Fruit fly (Drosophila melanogaster) whole organism, embryonic: Measurements from ENCODE around the gene CG3117.
A peak's percentile ranks its signal among the peaks of the same experiment; 100 is the strongest.

Source experiments
- Adf1 ChIP-seq: fragments of 200-800 bp; sonication (Bioruptor generic); IDR thresholded peaks from 2 replicates; pipeline ENCODE4 v1.3.6; 2022; ENCODE audit warnings: missing biosample characterization, missing genetic modification characterization
- Blimp-1 ChIP-seq: fragments of 200-800 bp; sonication (Bioruptor generic); optimal IDR thresholded peaks from 3 replicates; lab custom pipeline; 2018; ENCODE audit warnings: missing biosample characterization, missing genetic modification characterization, mild to moderate bottlenecking, moderate library complexity, missing genetic modification reagents
- CG10321 ChIP-seq: fragments of 200-800 bp; sonication (Bioruptor generic); IDR thresholded peaks from 2 replicates; pipeline ENCODE4 v1.3.6; 2022; ENCODE audit warnings: missing biosample characterization, missing genetic modification characterization
- CG14441 ChIP-seq: fragments of 200-800 bp; sonication (Bioruptor generic); IDR thresholded peaks from 2 replicates; pipeline ENCODE4 v1.3.6; 2022; ENCODE audit warnings: missing biosample characterization, missing genetic modification characterization
- CG15011 ChIP-seq: fragments of 200-800 bp; sonication (Bioruptor generic); optimal IDR thresholded peaks from 3 replicates; lab custom pipeline; 2018; ENCODE audit warnings: missing biosample characterization, mild to moderate bottlenecking, missing genetic modification characterization
- CG16863 ChIP-seq: fragments of 200-800 bp; sonication (Bioruptor generic); optimal IDR thresholded peaks from 3 replicates; lab custom pipeline; 2016; ENCODE audit warnings: missing biosample characterization, missing genetic modification characterization
- CG1832 ChIP-seq: fragments of 200-800 bp; sonication (Bioruptor generic); optimal IDR thresholded peaks from 2 replicates; lab custom pipeline; 2017; ENCODE audit warnings: missing biosample characterization, mild to moderate bottlenecking, missing genetic modification characterization, inconsistent platforms
- CG32767 ChIP-seq: fragments of 200-800 bp; sonication (Bioruptor generic); IDR thresholded peaks from 2 replicates; pipeline ENCODE4 v1.3.6; 2022; ENCODE audit warnings: missing biosample characterization, missing genetic modification characterization
- CG34422 ChIP-seq: fragments of 200-800 bp; sonication (Bioruptor generic); IDR thresholded peaks from 3 replicates; pipeline ENCODE4 v1.3.6; 2022; ENCODE audit warnings: missing biosample characterization, missing genetic modification characterization
- CG7745 ChIP-seq: fragments of 200-800 bp; sonication (Bioruptor generic); optimal IDR thresholded peaks from 2 replicates; lab custom pipeline; 2018; ENCODE audit warnings: missing biosample characterization, mild to moderate bottlenecking, missing genetic modification characterization, moderate library complexity
- CG7963 ChIP-seq: fragments of 200-800 bp; sonication (Bioruptor generic); IDR thresholded peaks from 3 replicates; pipeline ENCODE4 v1.3.6; 2022; ENCODE audit warnings: missing biosample characterization, missing genetic modification characterization; ENCODE audit not compliant: partially characterized antibody
- CG9609 ChIP-seq: fragments of 200-800 bp; sonication (Bioruptor generic); optimal IDR thresholded peaks from 3 replicates; lab custom pipeline; 2016; ENCODE audit warnings: missing biosample characterization, missing genetic modification characterization
- CG9932 ChIP-seq: fragments of 200-800 bp; sonication (Bioruptor generic); IDR thresholded peaks from 2 replicates; pipeline ENCODE4 v1.3.6; 2022; ENCODE audit warnings: missing biosample characterization, missing genetic modification characterization
- Camta ChIP-seq: fragments of 200-800 bp; sonication (Bioruptor generic); optimal IDR thresholded peaks from 2 replicates; lab custom pipeline; 2016; ENCODE audit warnings: missing biosample characterization, missing genetic modification characterization
- Deaf1 ChIP-seq: fragments of 200-800 bp; optimal IDR thresholded peaks from 3 replicates; lab custom pipeline; 2019; ENCODE audit warnings: missing biosample characterization, mild to moderate bottlenecking, missing genetic modification characterization, moderate library complexity
- Dfd ChIP-seq, 2 experiments: fragments of >200 bp; optimal IDR thresholded peaks; 2 replicates each; lab custom pipeline; 2017; ENCODE audit warnings: missing biosample characterization in 2 of 2, missing genetic modification characterization in 2 of 2
- Dll ChIP-seq: fragments of 200-800 bp; sonication (Bioruptor generic); IDR thresholded peaks from 4 replicates; pipeline ENCODE4 v1.3.6; 2022; ENCODE audit warnings: missing biosample characterization, missing genetic modification characterization; ENCODE audit not compliant: partially characterized antibody
- Drgx ChIP-seq: fragments of 200-800 bp; sonication (Bioruptor generic); IDR thresholded peaks from 2 replicates; pipeline ENCODE4 v1.3.6; 2022; ENCODE audit warnings: missing biosample characterization, missing genetic modification characterization
- HmgD ChIP-seq: fragments of 200-800 bp; sonication (Bioruptor generic); optimal IDR thresholded peaks from 3 replicates; lab custom pipeline; 2016; ENCODE audit warnings: missing biosample characterization, missing genetic modification characterization
- Hr51 ChIP-seq, 2 experiments: fragments of 200-800 bp; sonication (Bioruptor generic); optimal IDR thresholded peaks; 2 replicates in 1 of 2; 3 replicates in 1 of 2; lab custom pipeline; 2016 to 2018; ENCODE audit warnings: missing biosample characterization in 2 of 2, missing genetic modification characterization in 2 of 2, mild to moderate bottlenecking in 1 of 2, moderate library complexity in 1 of 2
- Med ChIP-seq: fragments of 200-800 bp; sonication (Bioruptor generic); peaks from one replicate; lab custom pipeline; 2016; ENCODE audit warnings: missing biosample characterization, missing genetic modification characterization, mild to moderate bottlenecking, inconsistent platforms, moderate library complexity
- Neu2 ChIP-seq: fragments of 200-800 bp; sonication (Bioruptor generic); optimal IDR thresholded peaks from 3 replicates; lab custom pipeline; 2016; ENCODE audit warnings: missing biosample characterization, missing genetic modification characterization, borderline replicate concordance
- NfI ChIP-seq: fragments of 200-800 bp; sonication (Bioruptor generic); optimal IDR thresholded peaks from 3 replicates; lab custom pipeline; 2018; ENCODE audit warnings: missing biosample characterization, mild to moderate bottlenecking, missing genetic modification characterization, moderate library complexity
- Opbp ChIP-seq: fragments of 200-800 bp; sonication (Bioruptor generic); IDR thresholded peaks from 3 replicates; pipeline ENCODE4 v1.3.6; 2022; ENCODE audit warnings: missing biosample characterization, missing genetic modification characterization; ENCODE audit not compliant: partially characterized antibody
- Sox102F ChIP-seq: fragments of 200-800 bp; sonication (Bioruptor generic); optimal IDR thresholded peaks from 2 replicates; lab custom pipeline; 2018; ENCODE audit warnings: missing biosample characterization, mild to moderate bottlenecking, missing genetic modification characterization, moderate library complexity
- Sry-β ChIP-seq: fragments of 200-800 bp; sonication (Bioruptor generic); optimal IDR thresholded peaks from 2 replicates; lab custom pipeline; 2018; ENCODE audit warnings: missing biosample characterization, mild to moderate bottlenecking, missing genetic modification characterization, moderate library complexity
- Taf1 ChIP-seq: fragments of 200-800 bp; sonication (Bioruptor generic); IDR thresholded peaks from 2 replicates; pipeline ENCODE4 v1.3.6; 2022; ENCODE audit warnings: missing biosample characterization, missing genetic modification characterization
- Tbp ChIP-seq: fragments of >200 bp; optimal IDR thresholded peaks from 2 replicates; lab custom pipeline; 2018; ENCODE audit warnings: missing biosample characterization, missing genetic modification characterization
- ash1 ChIP-seq: fragments of 200-800 bp; sonication (Bioruptor generic); optimal IDR thresholded peaks from 2 replicates; lab custom pipeline; 2018; ENCODE audit warnings: missing biosample characterization, mild to moderate bottlenecking, missing genetic modification characterization
- bbx ChIP-seq: fragments of 200-800 bp; sonication (Bioruptor generic); IDR thresholded peaks from 2 replicates; pipeline ENCODE4 v1.3.6; 2022; ENCODE audit warnings: missing biosample characterization, missing genetic modification characterization; ENCODE audit not compliant: partially characterized antibody
- bsh ChIP-seq, 2 experiments: fragments of 200-800 bp; sonication (Bioruptor generic); optimal IDR thresholded peaks; 2 replicates each; lab custom pipeline; 2017 to 2018; ENCODE audit warnings: mild to moderate bottlenecking in 2 of 2, missing biosample characterization in 2 of 2, missing genetic modification characterization in 2 of 2, moderate library complexity in 1 of 2
- caup ChIP-seq: fragments of 200-800 bp; sonication (Bioruptor generic); optimal IDR thresholded peaks from 3 replicates; lab custom pipeline; 2017; ENCODE audit warnings: missing biosample characterization, mild to moderate bottlenecking, missing genetic modification characterization, moderate library complexity; ENCODE audit not compliant: severe bottlenecking
- crc ChIP-seq: fragments of 200-800 bp; sonication (Bioruptor generic); optimal IDR thresholded peaks from 2 replicates; lab custom pipeline; 2016; ENCODE audit warnings: missing biosample characterization, missing genetic modification characterization
- da ChIP-seq: fragments of 200-800 bp; sonication (Bioruptor generic); optimal IDR thresholded peaks from 2 replicates; lab custom pipeline; 2016; ENCODE audit warnings: missing biosample characterization, missing genetic modification characterization
- dmrt99B ChIP-seq: fragments of 200-800 bp; sonication (Bioruptor generic); optimal IDR thresholded peaks from 2 replicates; lab custom pipeline; 2018; ENCODE audit warnings: missing biosample characterization, mild to moderate bottlenecking, missing genetic modification characterization, moderate library complexity
- ftz-f1 ChIP-seq: fragments of 200-800 bp; sonication (Bioruptor generic); optimal IDR thresholded peaks from 2 replicates; lab custom pipeline; 2016; ENCODE audit warnings: missing biosample characterization, missing genetic modification characterization
- hb ChIP-seq: fragments of 200-800 bp; sonication (Bioruptor generic); IDR thresholded peaks from 3 replicates; pipeline ENCODE4 v1.3.6; 2022; ENCODE audit warnings: missing biosample characterization, missing genetic modification characterization; ENCODE audit not compliant: partially characterized antibody
- her ChIP-seq: fragments of 200-800 bp; sonication (Bioruptor generic); optimal IDR thresholded peaks from 2 replicates; lab custom pipeline; 2016; ENCODE audit warnings: missing biosample characterization, missing genetic modification characterization
- ind ChIP-seq: fragments of 200-800 bp; sonication (Bioruptor generic); optimal IDR thresholded peaks from 3 replicates; lab custom pipeline; 2016; ENCODE audit warnings: missing biosample characterization, missing genetic modification characterization
- lmd ChIP-seq: fragments of 200-800 bp; sonication (Bioruptor generic); IDR thresholded peaks from 2 replicates; pipeline ENCODE4 v1.3.6; 2022; ENCODE audit warnings: missing biosample characterization, missing genetic modification characterization
- phol ChIP-seq: fragments of 200-800 bp; sonication (Bioruptor generic); optimal IDR thresholded peaks from 3 replicates; lab custom pipeline; 2018; ENCODE audit warnings: missing biosample characterization, mild to moderate bottlenecking, missing genetic modification characterization, moderate library complexity
- shn ChIP-seq: fragments of 200-800 bp; sonication (Bioruptor generic); optimal IDR thresholded peaks from 3 replicates; lab custom pipeline; 2016; ENCODE audit warnings: missing biosample characterization, missing genetic modification characterization
- twi ChIP-seq: fragments of 200-800 bp; optimal IDR thresholded peaks from 2 replicates; lab custom pipeline; 2019; ENCODE audit warnings: missing biosample characterization, mild to moderate bottlenecking, missing genetic modification characterization, moderate library complexity
- vvl ChIP-seq: fragments of 200-800 bp; sonication (Bioruptor generic); IDR thresholded peaks from 2 replicates; pipeline ENCODE4 v1.3.6; 2022; ENCODE audit warnings: missing biosample characterization, missing genetic modification characterization
- z ChIP-seq: fragments of 200-800 bp; sonication (Bioruptor generic); IDR thresholded peaks from 3 replicates; pipeline ENCODE4 v1.3.6; 2022; ENCODE audit warnings: missing biosample characterization, missing genetic modification characterization

The CG3117 gene

DNA sequence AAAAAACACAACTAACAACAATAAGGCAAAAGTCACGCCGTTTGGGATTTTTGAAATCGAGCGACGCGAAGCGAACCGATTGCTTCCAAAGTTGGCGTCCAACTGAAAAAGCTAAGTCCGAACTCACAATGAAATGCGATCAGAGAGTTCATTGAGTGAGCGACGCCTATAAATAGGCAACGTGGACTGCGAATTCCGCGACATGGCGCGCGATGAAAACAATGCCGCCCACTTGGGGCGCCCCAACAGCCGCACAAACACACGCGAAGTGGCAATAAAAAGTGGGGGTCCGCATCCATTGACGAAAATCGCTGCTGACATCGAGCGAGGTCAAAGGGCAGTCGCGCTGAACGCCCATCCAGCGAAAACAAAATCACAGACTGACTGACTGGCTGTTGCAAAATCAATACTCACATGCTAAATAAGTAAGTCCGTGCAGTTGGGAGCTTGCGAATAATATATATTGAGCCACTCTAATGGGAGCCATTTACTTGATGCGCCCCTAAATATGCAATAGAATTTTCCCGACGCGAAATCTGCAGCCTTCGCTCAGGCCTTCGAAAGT is 8.3 kb upstream of the CG3117 start (continued):
- TF ChIP-seq z: 0 out of 3 replicates have a peak, but pooled peaks have one; percentile 39
- peak; percentile 2 for TF ChIP-seq NfI (GFP tag; lab: Kevin White, UChicago)

DNA sequence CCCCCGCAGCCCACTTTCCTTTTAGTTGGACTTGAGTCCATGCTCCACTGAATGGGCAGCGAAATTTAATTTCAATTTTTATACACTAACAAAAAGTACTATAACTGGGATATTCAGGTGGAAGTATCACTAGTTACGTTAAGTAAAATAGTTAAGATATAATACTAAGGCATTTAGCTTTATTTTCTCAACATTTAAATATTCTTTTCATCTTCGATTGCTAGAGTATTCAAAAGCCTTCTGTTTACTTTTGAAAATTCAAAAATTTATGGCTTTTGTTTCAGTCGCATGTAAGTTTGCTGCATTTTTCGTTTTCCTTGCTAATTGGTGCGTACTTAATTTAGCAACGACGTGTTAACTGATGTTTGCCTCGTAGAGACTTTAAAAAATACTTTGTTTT is 4.6 kb upstream of the CG3117 start:
- TF ChIP-seq Hr51 (GFP tag; optimal IDR thresholded peaks at IDR 0.05; lab: Kevin White, UChicago): no peak
- no peak for TF ChIP-seq ind (GFP tag; lab: Kevin White, UChicago)
- TF ChIP-seq Sox102F (GFP tag; lab: Kevin White, UChicago): peak; percentile 8
- TF ChIP-seq dmrt99B (tag; lab: Kevin White, UChicago): no peak
- TF ChIP-seq Drgx (GFP tag; lab: Robert Waterston, UW): peak; percentile 40; the same call in 1 of the 2 replicates

DNA sequence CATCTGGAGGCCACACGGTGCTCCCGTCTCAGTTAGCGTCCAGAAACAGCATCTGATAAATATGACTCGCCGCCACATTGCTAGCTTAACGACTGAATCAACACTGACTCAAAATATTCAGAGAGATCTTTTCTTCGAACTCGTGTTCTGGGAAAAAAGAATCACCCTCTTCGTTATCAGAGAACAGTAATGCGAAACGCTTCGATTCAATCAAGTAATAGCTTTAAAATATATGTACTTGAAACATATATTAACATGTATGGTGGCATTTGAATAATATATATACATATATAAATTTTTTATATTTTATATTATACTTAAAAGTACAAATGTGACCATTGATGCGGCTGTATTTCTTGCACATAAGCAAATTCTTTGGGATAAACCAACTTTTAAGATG is 1.4 kb downstream of the CG3117 start, which contains the start of gene CG18557:
Gene CG18557, minus strand, starts transcription at position 101 of the 400 bp plus-strand sequence.
- no peak for TF ChIP-seq HmgD
- TF ChIP-seq CG32767 (GFP tag; lab: Robert Waterston, UW): no peak
- no peak for TF ChIP-seq CG9609
- TF ChIP-seq Sry-β (GFP tag; lab: Kevin White, UChicago): no peak

DNA sequence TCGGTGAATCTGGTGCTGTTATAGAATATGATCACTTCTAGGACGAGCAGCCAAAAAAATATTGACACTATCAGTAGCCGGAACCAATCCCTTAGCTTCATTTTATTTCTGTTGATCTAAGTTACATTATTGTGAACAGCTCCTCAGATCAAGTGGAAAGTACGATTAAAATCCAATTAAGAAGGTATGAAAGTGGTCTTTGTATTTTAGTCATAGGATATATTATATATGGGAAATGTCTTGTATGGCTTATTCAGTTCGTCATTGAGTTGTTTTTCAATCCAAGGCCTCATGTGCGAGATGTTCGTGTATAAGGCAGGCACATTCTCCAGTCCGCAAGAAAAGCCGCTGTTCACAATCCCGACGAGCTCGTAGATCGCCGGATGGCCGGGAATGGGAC is 2.6 kb downstream of the CG3117 start, which contains the start of gene CG18558:
Gene CG18558, minus strand, starts transcription at position 101 of the 400 bp plus-strand sequence.
- TF ChIP-seq Opbp (GFP tag; lab: Robert Waterston, UW) (no peak), Camta (no peak), her (GFP tag; lab: Kevin White, UChicago) (no peak), CG14441 (GFP tag; lab: Robert Waterston, UW) (no peak), CG10321 (GFP tag; lab: Robert Waterston, UW) (no peak), hb (no peak), ash1 (GFP tag; lab: Kevin White, UChicago) (no peak), CG9932 (GFP tag; lab: Robert Waterston, UW) (no peak), twi (tag; lab: Kevin White, UChicago) (no peak), CG7745 (tag; lab: Kevin White, UChicago) (no peak), Dll (no peak), CG16863 (GFP tag; lab: Kevin White, UChicago) (no peak), crc (no peak), lmd (GFP tag; lab: Robert Waterston, UW) (no peak), caup (no peak), CG34422 (GFP tag; lab: Robert Waterston, UW) (no peak), ftz-f1 (GFP tag; lab: Kevin White, UChicago) (no peak), Neu2 (GFP tag; lab: Kevin White, UChicago) (no peak), Deaf1 (no peak)

DNA sequence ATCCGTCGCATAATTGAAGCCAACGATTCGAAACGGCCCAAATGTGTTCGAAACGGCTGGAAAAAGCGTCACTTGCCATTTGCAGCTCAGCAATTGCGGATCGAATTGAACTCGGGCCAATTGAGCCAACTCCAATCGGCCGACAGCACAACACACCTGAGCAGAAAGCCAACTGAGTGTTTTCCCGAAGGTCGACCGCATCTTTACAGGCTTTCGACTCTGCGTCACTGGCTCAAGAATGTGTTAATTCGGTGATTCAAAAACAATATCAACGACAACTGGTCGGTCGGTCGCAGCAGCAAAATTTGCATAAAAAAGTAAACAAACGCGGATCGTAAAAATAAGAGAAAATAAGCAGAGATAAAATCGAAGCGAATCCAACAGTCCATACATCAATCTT is 6.7 kb downstream of the CG3117 start:
- TF ChIP-seq bsh (GFP tag; optimal IDR thresholded peaks at IDR 0.05; lab: Kevin White, UChicago) (no peak), CG1832 (GFP tag; lab: Kevin White, UChicago) (no peak), vvl (peak; percentile 60), da (no peak), CG7963 (GFP tag; lab: Robert Waterston, UW) (no peak), Adf1 (GFP tag; lab: Robert Waterston, UW) (no peak), Med (peak; percentile 28), bbx (GFP tag; lab: Robert Waterston, UW) (no peak), Blimp-1 (GFP tag; lab: Kevin White, UChicago) (no peak), Taf1 (GFP tag; lab: Robert Waterston, UW) (no peak), shn (GFP tag; lab: Kevin White, UChicago) (no peak), CG15011 (GFP tag; lab: Kevin White, UChicago) (no peak), Dfd (GFP tag; optimal IDR thresholded peaks at IDR 0.05; lab: Kevin White, UChicago) (no peak), Tbp (no peak), phol (no peak), z (peak; percentile 87)
